Fruit fly (Drosophila melanogaster) whole organism, wandering third instar larva: ENCODE data around the gene CG31199.

ENCODE experiments used
- Abd-B ChIP-seq: fragments of >200 bp; optimal IDR thresholded peaks from 2 replicates; lab custom pipeline; 2017; ENCODE audit warnings: missing biosample characterization, missing genetic modification characterization
- CG32264 ChIP-seq: fragments of 200-800 bp; sonication (Bioruptor generic); optimal IDR thresholded peaks from 2 replicates; lab custom pipeline; 2016; ENCODE audit warnings: missing biosample characterization, missing genetic modification characterization
- CG9705 ChIP-seq: fragments of 200-800 bp; sonication (Bioruptor generic); optimal IDR thresholded peaks from 2 replicates; lab custom pipeline; 2018; ENCODE audit warnings: missing biosample characterization, mild to moderate bottlenecking, missing genetic modification characterization
- CrebA ChIP-seq: fragments of 200-800 bp; sonication (Bioruptor generic); optimal IDR thresholded peaks from 2 replicates; lab custom pipeline; 2016; ENCODE audit warnings: missing biosample characterization, mild to moderate bottlenecking, missing genetic modification characterization, borderline replicate concordance
- Dfd ChIP-seq: fragments of >200 bp; optimal IDR thresholded peaks from 2 replicates; lab custom pipeline; 2017; ENCODE audit warnings: missing biosample characterization, missing genetic modification characterization
- Dif ChIP-seq: fragments of 200-275, 200-300 bp; sonication (Bioruptor generic); optimal IDR thresholded peaks from 2 replicates; lab custom pipeline; 2018; ENCODE audit warnings: missing biosample characterization, missing genetic modification characterization; ENCODE audit not compliant: partially characterized antibody
- GATAd ChIP-seq: sonication (Bioruptor generic); optimal IDR thresholded peaks from 2 replicates; lab custom pipeline; 2016; ENCODE audit warnings: missing biosample characterization, missing genetic modification characterization
- HLH106 ChIP-seq: fragments of 200-800 bp; optimal IDR thresholded peaks from 3 replicates; lab custom pipeline; 2019; ENCODE audit warnings: missing biosample characterization, mild to moderate bottlenecking, missing genetic modification characterization, moderate library complexity
- Hnf4 ChIP-seq: fragments of 200-800 bp; sonication (Bioruptor generic); optimal IDR thresholded peaks from 2 replicates; lab custom pipeline; 2016; ENCODE audit warnings: missing biosample characterization, mild to moderate bottlenecking, missing genetic modification characterization
- Hr78 ChIP-seq: fragments of >200 bp; optimal IDR thresholded peaks from 2 replicates; lab custom pipeline; 2017; ENCODE audit warnings: missing biosample characterization, missing genetic modification characterization
- Hr83 ChIP-seq: fragments of 200-300 bp; sonication (Bioruptor generic); optimal IDR thresholded peaks from 2 replicates; lab custom pipeline; 2016; ENCODE audit warnings: missing biosample characterization, mild to moderate bottlenecking, missing genetic modification characterization, moderate library complexity; ENCODE audit not compliant: poor library complexity, severe bottlenecking
- Jra ChIP-seq: sonication (Bioruptor generic); optimal IDR thresholded peaks from 2 replicates; lab custom pipeline; 2016; ENCODE audit warnings: missing biosample characterization, missing genetic modification characterization
- Mio ChIP-seq: sonication (Bioruptor generic); optimal IDR thresholded peaks from 2 replicates; lab custom pipeline; 2016; ENCODE audit warnings: missing biosample characterization, missing genetic modification characterization
- Myc ChIP-seq: fragments of >200 bp; optimal IDR thresholded peaks from 2 replicates; lab custom pipeline; 2017
- N ChIP-seq: fragments of >200 bp; optimal IDR thresholded peaks from 2 replicates; lab custom pipeline; 2018; ENCODE audit warnings: missing biosample characterization, missing external identifiers, missing genetic modification characterization
- OdsH ChIP-seq: fragments of 200-800 bp; sonication (Bioruptor generic); optimal IDR thresholded peaks from 2 replicates; lab custom pipeline; 2016; ENCODE audit warnings: missing biosample characterization, mild to moderate bottlenecking, missing genetic modification characterization
- Rel ChIP-seq, 2 experiments: fragments of 200-800 bp; sonication (Bioruptor generic) in 1 of 2; optimal IDR thresholded peaks; 2 replicates in 1 of 2; 3 replicates in 1 of 2; lab custom pipeline; 2016 to 2019; ENCODE audit warnings: mild to moderate bottlenecking in 2 of 2, missing biosample characterization in 2 of 2, missing genetic modification characterization in 2 of 2, moderate library complexity in 1 of 2
- Sp1 ChIP-seq: fragments of 200-800 bp; sonication (Bioruptor generic); optimal IDR thresholded peaks from 3 replicates; lab custom pipeline; 2019; ENCODE audit warnings: missing biosample characterization, mild to moderate bottlenecking, missing genetic modification characterization, moderate library complexity
- Vsx2 ChIP-seq: fragments of 200-300, 225-300 bp; sonication (Bioruptor generic); optimal IDR thresholded peaks from 2 replicates; lab custom pipeline; 2018; ENCODE audit warnings: missing biosample characterization, missing genetic modification characterization; ENCODE audit not compliant: partially characterized antibody
- br ChIP-seq: fragments of 200-800 bp; sonication (Bioruptor generic); optimal IDR thresholded peaks from 2 replicates; lab custom pipeline; 2016; ENCODE audit warnings: missing biosample characterization, missing genetic modification characterization
- brk ChIP-seq: fragments of 200-800 bp; sonication (Bioruptor generic); optimal IDR thresholded peaks from 2 replicates; lab custom pipeline; 2016; ENCODE audit warnings: missing biosample characterization, mild to moderate bottlenecking, missing genetic modification characterization
- dl ChIP-seq, 2 experiments: fragments of 175-275, 200-275 bp in 1 of 2; fragments of 200-275 bp in 1 of 2; sonication (Bioruptor generic); optimal IDR thresholded peaks; lab custom pipeline; 2018; ENCODE audit warnings: mild to moderate bottlenecking in 2 of 2, missing biosample characterization in 2 of 2, missing genetic modification characterization in 2 of 2, moderate library complexity in 2 of 2; ENCODE audit not compliant: partially characterized antibody in 2 of 2, insufficient read depth in 1 of 2
- dmrt93B ChIP-seq: fragments of 200-800 bp; sonication (Bioruptor generic); optimal IDR thresholded peaks from 2 replicates; lab custom pipeline; 2018; ENCODE audit warnings: missing biosample characterization, mild to moderate bottlenecking, missing genetic modification characterization
- dsf ChIP-seq: sonication (Bioruptor generic); optimal IDR thresholded peaks from 2 replicates; lab custom pipeline; 2016; ENCODE audit warnings: missing biosample characterization, missing genetic modification characterization, borderline replicate concordance
- ey ChIP-seq: fragments of 200-800 bp; sonication (Bioruptor generic); optimal IDR thresholded peaks from 2 replicates; lab custom pipeline; 2016; ENCODE audit warnings: missing biosample characterization, missing genetic modification characterization
- foxo ChIP-seq, 2 experiments: fragments of 200-800 bp; sonication (Bioruptor generic); optimal IDR thresholded peaks; 2 replicates in 1 of 2; 3 replicates in 1 of 2; lab custom pipeline; 2016 to 2017; ENCODE audit warnings: missing biosample characterization in 2 of 2, missing genetic modification characterization in 2 of 2
- fru ChIP-seq: fragments of 200-800 bp; sonication (Bioruptor generic); optimal IDR thresholded peaks from 3 replicates; lab custom pipeline; 2016; ENCODE audit warnings: missing biosample characterization, mild to moderate bottlenecking, missing genetic modification characterization
- h ChIP-seq: fragments of 200-800 bp; sonication (Bioruptor generic); optimal IDR thresholded peaks from 3 replicates; lab custom pipeline; 2016; ENCODE audit warnings: missing biosample characterization, mild to moderate bottlenecking, missing genetic modification characterization
- jim ChIP-seq: fragments of 175-275, 200-325 bp; sonication (Bioruptor generic); optimal IDR thresholded peaks from 2 replicates; lab custom pipeline; 2016; ENCODE audit warnings: missing biosample characterization, mild to moderate bottlenecking, missing genetic modification characterization
- lola ChIP-seq: fragments of >200 bp; optimal IDR thresholded peaks from 2 replicates; lab custom pipeline; 2017; ENCODE audit warnings: missing biosample characterization, missing genetic modification characterization
- pan ChIP-seq: fragments of >200 bp; optimal IDR thresholded peaks from 2 replicates; lab custom pipeline; 2017
- psq ChIP-seq: fragments of 200-800 bp; sonication (Bioruptor generic); optimal IDR thresholded peaks from 3 replicates; lab custom pipeline; 2017; ENCODE audit warnings: missing biosample characterization, mild to moderate bottlenecking, missing genetic modification characterization, moderate library complexity
- rgr ChIP-seq: fragments of 200-800 bp; sonication (Bioruptor generic); optimal IDR thresholded peaks from 3 replicates; lab custom pipeline; 2016; ENCODE audit warnings: missing biosample characterization, mild to moderate bottlenecking, missing genetic modification characterization
- sage ChIP-seq: fragments of 200-800 bp; sonication (Bioruptor generic); optimal IDR thresholded peaks from 2 replicates; lab custom pipeline; 2016; ENCODE audit warnings: missing biosample characterization, mild to moderate bottlenecking, missing genetic modification characterization
- sv ChIP-seq: fragments of 200-800 bp; sonication (Bioruptor generic); optimal IDR thresholded peaks from 3 replicates; lab custom pipeline; 2016; ENCODE audit warnings: missing biosample characterization, missing genetic modification characterization
- tai ChIP-seq: sonication (Bioruptor generic); optimal IDR thresholded peaks from 2 replicates; lab custom pipeline; 2016; ENCODE audit warnings: missing biosample characterization, missing genetic modification characterization
- usp ChIP-seq: fragments of >200 bp; optimal IDR thresholded peaks from 2 replicates; lab custom pipeline; 2017; ENCODE audit warnings: missing biosample characterization, missing genetic modification characterization
- woc ChIP-seq: sonication (Bioruptor generic); optimal IDR thresholded peaks from 2 replicates; lab custom pipeline; 2016; ENCODE audit warnings: missing biosample characterization, mild to moderate bottlenecking, missing genetic modification characterization

Gene CG31199

dm6 chr3R:20782104-20782654, 38.5 kb upstream of the CG31199 start:
- TF ChIP-seq rgr (GFP tag; lab: Kevin White, UChicago) (peak; percentile 91), ey (GFP tag; lab: Kevin White, UChicago) (peak; percentile 72), h (peak; percentile 78), Dfd (GFP tag; lab: Kevin White, UChicago) (no peak), dsf (GFP tag; lab: Kevin White, UChicago) (no peak), Abd-B (GFP tag; lab: Kevin White, UChicago) (no peak), Mio (GFP tag; lab: Kevin White, UChicago) (no peak), dmrt93B (GFP tag; lab: Kevin White, UChicago) (peak; percentile 82), N (no peak), brk (GFP tag; lab: Kevin White, UChicago) (no peak), br (GFP tag; lab: Kevin White, UChicago) (peak; percentile 58), tai (GFP tag; lab: Kevin White, UChicago) (no peak), Vsx2 (GFP tag; lab: Kevin White, UChicago) (no peak), psq (GFP tag; lab: Kevin White, UChicago) (peak; percentile 79), Rel (GFP tag; optimal IDR thresholded peaks at IDR 0.05; lab: Kevin White, UChicago) (no peak), Rel (tag; optimal IDR thresholded peaks at IDR 0.05; lab: Kevin White, UChicago) (peak; percentile 36), CG32264 (GFP tag; lab: Kevin White, UChicago) (no peak), Dif (GFP tag; lab: Kevin White, UChicago) (no peak), sv (GFP tag; lab: Kevin White, UChicago) (no peak), OdsH (GFP tag; lab: Kevin White, UChicago) (peak; percentile 71), Hr78 (GFP tag; lab: Kevin White, UChicago) (no peak), usp (no peak), Jra (GFP tag; lab: Kevin White, UChicago) (no peak), Hr83 (GFP tag; lab: Kevin White, UChicago) (no peak), GATAd (GFP tag; lab: Kevin White, UChicago) (no peak), jim (GFP tag; lab: Kevin White, UChicago) (no peak), sage (GFP tag; lab: Kevin White, UChicago) (peak; percentile 56), pan (lab: Kevin White, UChicago) (no peak), fru (GFP tag; lab: Kevin White, UChicago) (peak; percentile 82), lola (GFP tag; lab: Kevin White, UChicago) (no peak), CG9705 (peak; percentile 67), Hnf4 (GFP tag; lab: Kevin White, UChicago) (peak; percentile 6), foxo (GFP tag; optimal IDR thresholded peaks at IDR 0.05; lab: Kevin White, UChicago) (peak in 1 of 2 experiments; percentile 91), Myc (lab: Kevin White, UChicago) (no peak), woc (GFP tag; lab: Kevin White, UChicago) (peak; percentile 48), CrebA (no peak), Sp1 (peak; percentile 89), HLH106 (tag; lab: Kevin White, UChicago) (peak; percentile 89), dl (GFP tag; optimal IDR thresholded peaks at IDR 0.05; lab: Kevin White, UChicago; ENCODE audit: insufficient read depth in 1 of 2, partially characterized antibody in 2 of 2) (no peak)

DNA sequence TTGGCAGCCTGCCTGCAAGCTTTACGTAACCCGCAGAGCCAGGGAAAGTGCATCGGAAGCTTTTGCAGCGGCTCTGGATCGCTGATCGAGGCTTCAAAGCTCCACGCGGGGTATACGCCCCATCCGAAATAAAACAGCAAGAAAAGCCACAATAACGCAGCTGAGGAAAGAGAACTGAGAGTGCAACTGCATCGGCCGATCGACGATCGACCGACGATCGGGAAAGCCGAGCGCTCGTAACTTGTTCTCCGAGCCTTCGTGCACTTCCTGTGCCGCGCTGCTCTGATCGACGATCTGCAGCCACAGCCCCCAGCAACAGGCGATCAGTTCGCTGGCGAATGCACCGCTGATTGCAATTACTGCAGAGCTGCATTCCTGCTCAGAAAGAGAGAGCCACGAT, 36.3 kb upstream of the CG31199 start:
- TF ChIP-seq foxo (GFP tag; optimal IDR thresholded peaks at IDR 0.05; lab: Kevin White, UChicago), result peak in 1 of 2 experiments; percentile 6
- no peak for TF ChIP-seq lola (GFP tag; lab: Kevin White, UChicago)
- peak; percentile 3 for TF ChIP-seq Hnf4 (GFP tag; lab: Kevin White, UChicago)
- no peak for TF ChIP-seq OdsH (GFP tag; lab: Kevin White, UChicago)
- TF ChIP-seq Dif (GFP tag; lab: Kevin White, UChicago), result peak; percentile 70
- no peak for TF ChIP-seq dmrt93B (GFP tag; lab: Kevin White, UChicago)
- no peak for TF ChIP-seq CG9705
- TF ChIP-seq Rel (GFP tag; optimal IDR thresholded peaks at IDR 0.05; lab: Kevin White, UChicago), result peak; percentile 53
- peak; percentile 58 for TF ChIP-seq Rel (tag; optimal IDR thresholded peaks at IDR 0.05; lab: Kevin White, UChicago)
- TF ChIP-seq Vsx2 (GFP tag; lab: Kevin White, UChicago), result peak; percentile 33
- TF ChIP-seq pan (lab: Kevin White, UChicago), result no peak
- no peak for TF ChIP-seq tai (GFP tag; lab: Kevin White, UChicago)
- TF ChIP-seq N, result no peak
- peak; percentile 42 for TF ChIP-seq rgr (GFP tag; lab: Kevin White, UChicago)
- no peak for TF ChIP-seq usp
- TF ChIP-seq sv (GFP tag; lab: Kevin White, UChicago), result no peak
- TF ChIP-seq jim (GFP tag; lab: Kevin White, UChicago), result no peak
- peak; percentile 44 for TF ChIP-seq Hr83 (GFP tag; lab: Kevin White, UChicago)
- TF ChIP-seq Mio (GFP tag; lab: Kevin White, UChicago), result no peak
- peak; percentile 55 for TF ChIP-seq CrebA
- peak; percentile 31 for TF ChIP-seq Jra (GFP tag; lab: Kevin White, UChicago)
- TF ChIP-seq dsf (GFP tag; lab: Kevin White, UChicago), result peak; percentile 17
- TF ChIP-seq Hr78 (GFP tag; lab: Kevin White, UChicago), result no peak
- TF ChIP-seq br (GFP tag; lab: Kevin White, UChicago), result peak; percentile 36
- peak; percentile 3 for TF ChIP-seq woc (GFP tag; lab: Kevin White, UChicago)
- peak; percentile 59 for TF ChIP-seq fru (GFP tag; lab: Kevin White, UChicago)
- TF ChIP-seq Myc (lab: Kevin White, UChicago), result no peak
- TF ChIP-seq psq (GFP tag; lab: Kevin White, UChicago), result peak; percentile 65
- no peak for TF ChIP-seq CG32264 (GFP tag; lab: Kevin White, UChicago)
- TF ChIP-seq brk (GFP tag; lab: Kevin White, UChicago), result no peak
- no peak for TF ChIP-seq HLH106 (tag; lab: Kevin White, UChicago)
- TF ChIP-seq Dfd (GFP tag; lab: Kevin White, UChicago), result no peak
- TF ChIP-seq h, result peak; percentile 43
- TF ChIP-seq sage (GFP tag; lab: Kevin White, UChicago), result peak; percentile 21
- TF ChIP-seq dl (GFP tag; optimal IDR thresholded peaks at IDR 0.05; lab: Kevin White, UChicago; ENCODE audit: insufficient read depth in 1 of 2, partially characterized antibody in 2 of 2), result no peak
- TF ChIP-seq Abd-B (GFP tag; lab: Kevin White, UChicago), result no peak
- TF ChIP-seq Sp1, result peak; percentile 50
- TF ChIP-seq GATAd (GFP tag; lab: Kevin White, UChicago), result no peak
- peak; percentile 7 for TF ChIP-seq ey (GFP tag; lab: Kevin White, UChicago)
